Fruit fly (Drosophila melanogaster): ENCODE data around the gene Pdp1.

The Pdp1 gene

dm6 chr3L:7869715-7870387 lies 2.7 kb upstream of the Pdp1 start (continued):
- TF ChIP-seq peb (GFP tag; IDR thresholded peaks at IDR 0.05), result no peak
- no peak for TF ChIP-seq CG11696 (GFP tag; IDR thresholded peaks at IDR 0.05)
- 0 out of 2 replicates have a peak, but pooled peaks have one; percentile 4 for TF ChIP-seq sisA (GFP tag; IDR thresholded peaks at IDR 0.05)
- TF ChIP-seq CG42726 (GFP tag; IDR thresholded peaks at IDR 0.05; ENCODE audit: partially characterized antibody), result no peak
- TF ChIP-seq zen2 (GFP tag; IDR thresholded peaks at IDR 0.05; ENCODE audit: partially characterized antibody), result no peak
- TF ChIP-seq gro (GFP tag; optimal IDR thresholded peaks at IDR 0.05), result no peak
- TF ChIP-seq sd (tag; optimal IDR thresholded peaks at IDR 0.05), result peak; percentile 40
- TF ChIP-seq grau (tag; optimal IDR thresholded peaks at IDR 0.05), result peak; percentile 90
- TF ChIP-seq CG10565 (GFP tag; optimal IDR thresholded peaks at IDR 0.05), result no peak
- TF ChIP-seq phol (tag; optimal IDR thresholded peaks at IDR 0.05), result peak; percentile 52
- TF ChIP-seq Lpt (GFP tag; optimal IDR thresholded peaks at IDR 0.05), result no peak
- no peak for TF ChIP-seq tx (GFP tag; optimal IDR thresholded peaks at IDR 0.05)
- TF ChIP-seq vnd (GFP tag; IDR thresholded peaks at IDR 0.05; ENCODE audit: partially characterized antibody), result no peak
- peak; percentile 25 for TF ChIP-seq fd96Cb (tag; optimal IDR thresholded peaks at IDR 0.05)
- TF ChIP-seq Max (GFP tag; optimal IDR thresholded peaks at IDR 0.05), result no peak
- no peak for TF ChIP-seq Hand (GFP tag; optimal IDR thresholded peaks at IDR 0.05)
- TF ChIP-seq Doc2 (GFP tag; IDR thresholded peaks at IDR 0.05), result no peak
- no peak for TF ChIP-seq pho (GFP tag; optimal IDR thresholded peaks at IDR 0.05)
- no peak for TF ChIP-seq sima (GFP tag; optimal IDR thresholded peaks at IDR 0.05)
- no peak for TF ChIP-seq BtbVII (GFP tag; optimal IDR thresholded peaks at IDR 0.05)
- TF ChIP-seq CG10321 (GFP tag; IDR thresholded peaks at IDR 0.05), result no peak
- TF ChIP-seq HLHmδ (GFP tag; optimal IDR thresholded peaks at IDR 0.05), result no peak
- TF ChIP-seq lmd (GFP tag; IDR thresholded peaks at IDR 0.05), result peak; percentile 56
- TF ChIP-seq dpn (GFP tag; optimal IDR thresholded peaks at IDR 0.05), result peak in 1 of 2 experiments; percentile 45
- no peak for TF ChIP-seq insv (GFP tag; optimal IDR thresholded peaks at IDR 0.05)
- no peak for TF ChIP-seq knrl (GFP tag; IDR thresholded peaks at IDR 0.05; ENCODE audit: partially characterized antibody)
- no peak for TF ChIP-seq da (GFP tag; optimal IDR thresholded peaks at IDR 0.05)
- no peak for TF ChIP-seq CG3065 (GFP tag; optimal IDR thresholded peaks at IDR 0.05)
- TF ChIP-seq Nf-YC (tag; optimal IDR thresholded peaks at IDR 0.05), result peak; percentile 14
- TF ChIP-seq vvl (GFP tag; IDR thresholded peaks at IDR 0.05), result peak; percentile 69
- no peak for TF ChIP-seq odd (GFP tag; optimal IDR thresholded peaks at IDR 0.05)
- TF ChIP-seq repo (GFP tag; optimal IDR thresholded peaks at IDR 0.05), result no peak
- TF ChIP-seq CG3838 (GFP tag; optimal IDR thresholded peaks at IDR 0.05), result no peak
- peak; percentile 24 for TF ChIP-seq Nf-YB (GFP tag; optimal IDR thresholded peaks at IDR 0.05)
- TF ChIP-seq CG34422 (GFP tag; IDR thresholded peaks at IDR 0.05), result 0 out of 3 replicates have a peak, but pooled peaks have one; percentile 23
- TF ChIP-seq CkIIα-i1 (GFP tag; IDR thresholded peaks at IDR 0.05), result no peak
- TF ChIP-seq Chrac-16 (GFP tag; optimal IDR thresholded peaks at IDR 0.05), result peak; percentile 17
- TF ChIP-seq CG17359 (tag; optimal IDR thresholded peaks at IDR 0.05), result peak; percentile 31
- no peak for TF ChIP-seq salm (tag; optimal IDR thresholded peaks at IDR 0.05)
- TF ChIP-seq pb (GFP tag; optimal IDR thresholded peaks at IDR 0.05), result no peak
- no peak for TF ChIP-seq cad (GFP tag; optimal IDR thresholded peaks at IDR 0.05)
- no peak for TF ChIP-seq h (optimal IDR thresholded peaks at IDR 0.05)
- TF ChIP-seq br (optimal IDR thresholded peaks at IDR 0.05), result no peak
- TF ChIP-seq PHDP (tag; optimal IDR thresholded peaks at IDR 0.05), result peak; percentile 41
- TF ChIP-seq CG7556 (GFP tag; optimal IDR thresholded peaks at IDR 0.05), result peak; percentile 71
- TF ChIP-seq Fer3 (tag; optimal IDR thresholded peaks at IDR 0.05), result no peak
- no peak for TF ChIP-seq p53 (GFP tag; optimal IDR thresholded peaks at IDR 0.05)
- TF ChIP-seq Ptx1 (GFP tag; IDR thresholded peaks at IDR 0.05), result peak; percentile 59; the same call in 1 of the 2 replicates
- peak; percentile 50 for TF ChIP-seq CG12659 (GFP tag; optimal IDR thresholded peaks at IDR 0.05)
- TF ChIP-seq CG12299 (tag; optimal IDR thresholded peaks at IDR 0.05), result no peak
- TF ChIP-seq lola (GFP tag; optimal IDR thresholded peaks at IDR 0.05), result peak in 1 of 3 experiments; percentile 54
